Fruit fly (Drosophila melanogaster) whole organism, embryonic: ENCODE results near the gene Bfc.
A peak's percentile ranks its signal among the peaks of the same experiment; 100 is the strongest.

ENCODE experiments used
- Ada2b ChIP-seq: fragments of 200-800 bp; sonication (Bioruptor generic); IDR thresholded peaks from 2 replicates; pipeline ENCODE4 v1.3.6; 2022; ENCODE audit warnings: missing biosample characterization, missing genetic modification characterization
- Antp ChIP-seq: fragments of 200-800 bp; sonication (Bioruptor generic); optimal IDR thresholded peaks from 3 replicates; lab custom pipeline; 2016; ENCODE audit warnings: missing biosample characterization, missing genetic modification characterization
- Bteb2 ChIP-seq: fragments of 200-800 bp; sonication (Bioruptor generic); optimal IDR thresholded peaks from 2 replicates; lab custom pipeline; 2016; ENCODE audit warnings: missing biosample characterization, missing genetic modification characterization
- CG10462 ChIP-seq: fragments of 200-800 bp; sonication (Bioruptor generic); optimal IDR thresholded peaks from 2 replicates; lab custom pipeline; 2016; ENCODE audit warnings: missing biosample characterization, missing genetic modification characterization
- CG11398 ChIP-seq: fragments of 200-800 bp; sonication (Bioruptor generic); optimal IDR thresholded peaks from 2 replicates; lab custom pipeline; 2016; ENCODE audit warnings: missing biosample characterization, missing genetic modification characterization
- CG11504 ChIP-seq: fragments of 200-800 bp; sonication (Bioruptor generic); optimal IDR thresholded peaks from 3 replicates; lab custom pipeline; 2019; ENCODE audit warnings: missing biosample characterization, mild to moderate bottlenecking, missing genetic modification characterization, moderate library complexity
- CG1233 ChIP-seq: fragments of 200-800 bp; sonication (Bioruptor generic); optimal IDR thresholded peaks from 4 replicates; lab custom pipeline; 2018; ENCODE audit warnings: missing biosample characterization, mild to moderate bottlenecking, missing genetic modification characterization
- CG12942 ChIP-seq: fragments of 200-800 bp; sonication (Bioruptor generic); optimal IDR thresholded peaks from 3 replicates; lab custom pipeline; 2016; ENCODE audit warnings: missing biosample characterization, missing genetic modification characterization
- CG17359 ChIP-seq: fragments of 200-800 bp; sonication (Bioruptor generic); optimal IDR thresholded peaks from 3 replicates; lab custom pipeline; 2018; ENCODE audit warnings: missing biosample characterization, mild to moderate bottlenecking, missing genetic modification characterization, moderate library complexity
- CG17361 ChIP-seq: fragments of 200-800 bp; sonication (Bioruptor generic); IDR thresholded peaks from 3 replicates; pipeline ENCODE4 v1.3.6; 2022; ENCODE audit warnings: missing biosample characterization, missing genetic modification characterization
- CG17385 ChIP-seq: fragments of 200-800 bp; sonication (Bioruptor generic); optimal IDR thresholded peaks from 3 replicates; lab custom pipeline; 2018; ENCODE audit warnings: missing biosample characterization, mild to moderate bottlenecking, missing genetic modification characterization
- CG3065 ChIP-seq: fragments of 200-800 bp; sonication (Bioruptor generic); optimal IDR thresholded peaks from 2 replicates; lab custom pipeline; 2016; ENCODE audit warnings: missing biosample characterization, missing genetic modification characterization
- CG4854 ChIP-seq: fragments of 200-800 bp; sonication (Bioruptor generic); optimal IDR thresholded peaks from 2 replicates; lab custom pipeline; 2016; ENCODE audit warnings: missing biosample characterization, missing genetic modification characterization, inconsistent platforms
- CG5180 ChIP-seq: fragments of 200-800 bp; sonication (Bioruptor generic); optimal IDR thresholded peaks from 3 replicates; lab custom pipeline; 2017; ENCODE audit warnings: missing biosample characterization, missing genetic modification characterization, mild to moderate bottlenecking, moderate library complexity, missing genetic modification reagents
- CG6254 ChIP-seq: fragments of 200-800 bp; sonication (Bioruptor generic); optimal IDR thresholded peaks from 3 replicates; lab custom pipeline; 2017; ENCODE audit warnings: mild to moderate bottlenecking, missing biosample characterization, missing genetic modification reagents, missing genetic modification characterization
- CG7372 ChIP-seq: fragments of 200-800 bp; sonication (Bioruptor generic); IDR thresholded peaks from 2 replicates; pipeline ENCODE4 v1.3.6; 2022; ENCODE audit warnings: missing biosample characterization, missing genetic modification characterization
- CG8388 ChIP-seq: fragments of 200-800 bp; sonication (Bioruptor generic); optimal IDR thresholded peaks from 2 replicates; lab custom pipeline; 2019; ENCODE audit warnings: missing biosample characterization, mild to moderate bottlenecking, missing genetic modification characterization, moderate library complexity
- CG8478 ChIP-seq: fragments of >200 bp; optimal IDR thresholded peaks from 2 replicates; lab custom pipeline; 2018
- CG9727 ChIP-seq: fragments of 200-800 bp; sonication (Bioruptor generic); optimal IDR thresholded peaks from 3 replicates; lab custom pipeline; 2017; ENCODE audit warnings: missing biosample characterization, mild to moderate bottlenecking, missing genetic modification characterization
- D ChIP-seq, 2 experiments: fragments of 200-800 bp in 1 of 2; fragments of >200 bp in 1 of 2; sonication (Bioruptor generic) in 1 of 2; optimal IDR thresholded peaks; 2 replicates in 1 of 2; 3 replicates in 1 of 2; lab custom pipeline; 2017; ENCODE audit warnings: mild to moderate bottlenecking in 1 of 2, missing biosample characterization in 1 of 2, missing genetic modification characterization in 1 of 2, missing genetic modification reagents in 1 of 2
- D19A ChIP-seq: fragments of 200-800 bp; optimal IDR thresholded peaks from 3 replicates; lab custom pipeline; 2019; ENCODE audit warnings: missing biosample characterization, mild to moderate bottlenecking, missing genetic modification characterization, moderate library complexity
- Dad ChIP-seq: fragments of 200-800 bp; sonication (Bioruptor generic); optimal IDR thresholded peaks from 3 replicates; lab custom pipeline; 2016; ENCODE audit warnings: missing biosample characterization, missing genetic modification characterization
- E2f1 ChIP-seq: fragments of 200-800 bp; sonication (Bioruptor generic); IDR thresholded peaks from 2 replicates; pipeline ENCODE4 v1.3.6; 2022; ENCODE audit warnings: missing biosample characterization, missing genetic modification characterization
- MBD-R2 ChIP-seq: fragments of 200-800 bp; sonication (Bioruptor generic); IDR thresholded peaks from 2 replicates; pipeline ENCODE4 v1.3.6; 2022; ENCODE audit warnings: missing biosample characterization, missing genetic modification characterization
- Meics ChIP-seq: fragments of 200-800 bp; sonication (Bioruptor generic); optimal IDR thresholded peaks from 2 replicates; lab custom pipeline; 2017; ENCODE audit warnings: missing biosample characterization, mild to moderate bottlenecking, missing genetic modification characterization
- Sox102F ChIP-seq: fragments of 200-800 bp; sonication (Bioruptor generic); optimal IDR thresholded peaks from 2 replicates; lab custom pipeline; 2018; ENCODE audit warnings: missing biosample characterization, mild to moderate bottlenecking, missing genetic modification characterization, moderate library complexity
- Sry-δ ChIP-seq: fragments of 200-800 bp; sonication (Bioruptor generic); optimal IDR thresholded peaks from 2 replicates; lab custom pipeline; 2016; ENCODE audit warnings: missing biosample characterization, missing genetic modification characterization
- Xrp1 ChIP-seq: fragments of 200-800 bp; sonication (Bioruptor generic); IDR thresholded peaks from 2 replicates; pipeline ENCODE4 v1.3.6; 2022; ENCODE audit warnings: missing biosample characterization, missing genetic modification characterization
- YL-1 ChIP-seq: fragments of 200-800 bp; sonication (Bioruptor generic); optimal IDR thresholded peaks from 3 replicates; lab custom pipeline; 2017; ENCODE audit warnings: missing biosample characterization, mild to moderate bottlenecking, missing genetic modification characterization
- ap ChIP-seq: fragments of 200-800 bp; sonication (Bioruptor generic); IDR thresholded peaks from 2 replicates; pipeline ENCODE4 v1.3.6; 2022; ENCODE audit warnings: missing biosample characterization, missing genetic modification characterization
- bbx ChIP-seq: fragments of 200-800 bp; sonication (Bioruptor generic); IDR thresholded peaks from 2 replicates; pipeline ENCODE4 v1.3.6; 2022; ENCODE audit warnings: missing biosample characterization, missing genetic modification characterization; ENCODE audit not compliant: partially characterized antibody
- cato ChIP-seq: fragments of 200-800 bp; sonication (Bioruptor generic); optimal IDR thresholded peaks from 2 replicates; lab custom pipeline; 2016; ENCODE audit warnings: missing biosample characterization, missing genetic modification characterization, borderline replicate concordance
- croc ChIP-seq: fragments of 200-800 bp; sonication (Bioruptor generic); conservative IDR thresholded peaks from 3 replicates; pipeline ENCODE4 v1.3.6; 2022; ENCODE audit warnings: missing biosample characterization, missing genetic modification characterization
- crp ChIP-seq, 2 experiments: fragments of 200-800 bp; sonication (Bioruptor generic); optimal IDR thresholded peaks; 2 replicates in 1 of 2; 3 replicates in 1 of 2; lab custom pipeline; 2017; ENCODE audit warnings: missing biosample characterization in 2 of 2, missing genetic modification characterization in 2 of 2, mild to moderate bottlenecking in 1 of 2, moderate library complexity in 1 of 2
- dmrt11E ChIP-seq: fragments of 200-800 bp; sonication (Bioruptor generic); optimal IDR thresholded peaks from 3 replicates; lab custom pipeline; 2018; ENCODE audit warnings: missing biosample characterization, mild to moderate bottlenecking, missing genetic modification characterization, moderate library complexity
- ham ChIP-seq: fragments of 200-800 bp; sonication (Bioruptor generic); IDR thresholded peaks from 2 replicates; pipeline ENCODE4 v1.3.6; 2022; ENCODE audit warnings: missing biosample characterization, missing genetic modification characterization
- hbn ChIP-seq: fragments of 200-800 bp; sonication (Bioruptor generic); IDR thresholded peaks from 2 replicates; pipeline ENCODE4 v1.3.6; 2022; ENCODE audit warnings: missing biosample characterization, missing genetic modification characterization; ENCODE audit not compliant: partially characterized antibody
- her ChIP-seq: fragments of 200-800 bp; sonication (Bioruptor generic); optimal IDR thresholded peaks from 2 replicates; lab custom pipeline; 2016; ENCODE audit warnings: missing biosample characterization, missing genetic modification characterization
- kni ChIP-seq: fragments of 200-800 bp; sonication (Bioruptor generic); optimal IDR thresholded peaks from 3 replicates; lab custom pipeline; 2017; ENCODE audit warnings: mild to moderate bottlenecking, missing biosample characterization, missing genetic modification reagents, missing genetic modification characterization
- mld ChIP-seq: fragments of 200-800 bp; sonication (Bioruptor generic); IDR thresholded peaks from 3 replicates; pipeline ENCODE4 v1.3.6; 2022; ENCODE audit warnings: missing biosample characterization, missing genetic modification characterization; ENCODE audit not compliant: partially characterized antibody
- org-1 ChIP-seq: fragments of 200-800 bp; sonication (Bioruptor generic); optimal IDR thresholded peaks from 2 replicates; lab custom pipeline; 2017; ENCODE audit warnings: missing biosample characterization, missing genetic modification characterization
- p53 ChIP-seq: fragments of 200-800 bp; sonication (Bioruptor generic); optimal IDR thresholded peaks from 2 replicates; lab custom pipeline; 2016; ENCODE audit warnings: missing biosample characterization, missing genetic modification characterization
- peb ChIP-seq: fragments of 200-800 bp; sonication (Bioruptor generic); IDR thresholded peaks from 2 replicates; pipeline ENCODE4 v1.3.6; 2022; ENCODE audit warnings: missing biosample characterization, missing genetic modification characterization
- rib ChIP-seq: fragments of 200-800 bp; sonication (Bioruptor generic); IDR thresholded peaks from 2 replicates; pipeline ENCODE4 v1.3.6; 2022; ENCODE audit warnings: missing biosample characterization, missing genetic modification characterization
- scrt ChIP-seq: fragments of 200-800 bp; sonication (Bioruptor generic); optimal IDR thresholded peaks from 2 replicates; lab custom pipeline; 2018; ENCODE audit warnings: missing biosample characterization, mild to moderate bottlenecking, missing genetic modification characterization, moderate library complexity
- sd ChIP-seq: fragments of 200-800 bp; sonication (Bioruptor generic); optimal IDR thresholded peaks from 3 replicates; lab custom pipeline; 2018; ENCODE audit warnings: missing biosample characterization, mild to moderate bottlenecking, missing genetic modification characterization, moderate library complexity
- so ChIP-seq: fragments of 200-800 bp; sonication (Bioruptor generic); IDR thresholded peaks from 3 replicates; pipeline ENCODE4 v1.3.6; 2022; ENCODE audit warnings: missing biosample characterization, missing genetic modification characterization
- stc ChIP-seq: fragments of 200-800 bp; sonication (Bioruptor generic); IDR thresholded peaks from 2 replicates; pipeline ENCODE4 v1.3.6; 2022; ENCODE audit warnings: missing biosample characterization, missing genetic modification characterization
- tgo ChIP-seq: fragments of 200-800 bp; sonication (Bioruptor generic); IDR thresholded peaks from 3 replicates; pipeline ENCODE4 v1.3.6; 2022; ENCODE audit warnings: missing biosample characterization, missing genetic modification characterization

Bfc gene

dm6 chr3L:1247627-1248295 is 2.7 kb upstream of the Bfc start, which contains the start of the genes Psf1 and Sac1 (continued):
- TF ChIP-seq E2f1 (GFP tag; lab: Robert Waterston, UW), result peak; percentile 62
- TF ChIP-seq CG6254, result no peak
- no peak for TF ChIP-seq CG17359 (tag; lab: Kevin White, UChicago)
- peak; percentile 32 for TF ChIP-seq Sox102F (GFP tag; lab: Kevin White, UChicago)
- no peak for TF ChIP-seq CG10462
- TF ChIP-seq CG17361 (GFP tag; lab: Robert Waterston, UW), result peak; percentile 75
- TF ChIP-seq CG17385 (GFP tag; lab: Kevin White, UChicago), result peak; percentile 79
- no peak for TF ChIP-seq CG4854 (GFP tag; lab: Kevin White, UChicago)
- no peak for TF ChIP-seq CG8478 (lab: Kevin White, UChicago)
- TF ChIP-seq scrt (GFP tag; lab: Kevin White, UChicago), result no peak
- peak; percentile 69 for TF ChIP-seq YL-1 (GFP tag; lab: Kevin White, UChicago)
- peak; percentile 72 for TF ChIP-seq Antp (GFP tag; lab: Kevin White, UChicago)
- TF ChIP-seq sd (tag; lab: Kevin White, UChicago), result no peak
- no peak for TF ChIP-seq CG7372 (GFP tag; lab: Robert Waterston, UW)
- no peak for TF ChIP-seq rib (GFP tag; lab: Robert Waterston, UW)
- TF ChIP-seq CG11398, result no peak
- peak; percentile 46 for TF ChIP-seq Dad
- peak; percentile 23 for TF ChIP-seq Meics (GFP tag; lab: Kevin White, UChicago)
- TF ChIP-seq Sry-δ (GFP tag; lab: Kevin White, UChicago), result peak; percentile 98
- no peak for TF ChIP-seq ap (GFP tag; lab: Robert Waterston, UW)
- no peak for TF ChIP-seq org-1 (GFP tag; lab: Kevin White, UChicago)
- no peak for TF ChIP-seq her
- TF ChIP-seq stc (GFP tag; lab: Robert Waterston, UW), result no peak
- TF ChIP-seq CG1233 (GFP tag; lab: Kevin White, UChicago), result no peak
- no peak for TF ChIP-seq croc (GFP tag; lab: Robert Waterston, UW)
- peak; percentile 8 for TF ChIP-seq CG12942 (GFP tag; lab: Kevin White, UChicago)
- TF ChIP-seq p53 (GFP tag; lab: Kevin White, UChicago), result peak; percentile 17
- TF ChIP-seq cato, result peak; percentile 14
- TF ChIP-seq CG11504, result no peak
- peak; percentile 46 for TF ChIP-seq CG9727 (GFP tag; lab: Kevin White, UChicago)
- TF ChIP-seq Bteb2 (GFP tag; lab: Kevin White, UChicago), result no peak
- TF ChIP-seq bbx (GFP tag; lab: Robert Waterston, UW), result peak; percentile 68
- peak in 1 of 2 experiments; percentile 12 for TF ChIP-seq crp (GFP tag; optimal IDR thresholded peaks at IDR 0.05; lab: Kevin White, UChicago)
- peak; percentile 4 for TF ChIP-seq CG8388 (GFP tag; lab: Kevin White, UChicago)
- no peak; the same call in 1 of the 2 replicates for TF ChIP-seq Ada2b (GFP tag; lab: Robert Waterston, UW)
- peak; percentile 65; the same call in 1 of the 2 replicates for TF ChIP-seq MBD-R2 (GFP tag; lab: Robert Waterston, UW)
- 0 out of 3 replicates have a peak, but pooled peaks have one; percentile 12 for TF ChIP-seq so (GFP tag; lab: Robert Waterston, UW)
- no peak for TF ChIP-seq ham (GFP tag; lab: Robert Waterston, UW)
- TF ChIP-seq mld, result peak; percentile 54; the same call in 1 of the 3 replicates
- no peak for TF ChIP-seq peb (GFP tag; lab: Robert Waterston, UW)
- peak; percentile 73 for TF ChIP-seq hbn (GFP tag; lab: Robert Waterston, UW)
- 0 out of 3 replicates have a peak, but pooled peaks have one; percentile 26 for TF ChIP-seq tgo
- no peak for TF ChIP-seq D19A (tag; lab: Kevin White, UChicago)
- peak; percentile 40 for TF ChIP-seq dmrt11E
- peak; percentile 45; the same call in 1 of the 2 replicates for TF ChIP-seq Xrp1 (GFP tag; lab: Robert Waterston, UW)
- no peak for TF ChIP-seq CG5180 (GFP tag; lab: Kevin White, UChicago)
- TF ChIP-seq CG3065 (GFP tag; lab: Kevin White, UChicago), result peak; percentile 41
- TF ChIP-seq kni (GFP tag; lab: Kevin White, UChicago), result peak; percentile 13
- TF ChIP-seq D (optimal IDR thresholded peaks at IDR 0.05; lab: Kevin White, UChicago), result peak; percentile 5
- TF ChIP-seq D (GFP tag; optimal IDR thresholded peaks at IDR 0.05; lab: Kevin White, UChicago), result no peak
